Fruit fly (Drosophila melanogaster): Measurements from ENCODE around the gene CG6154.

The CG6154 gene

DNA sequence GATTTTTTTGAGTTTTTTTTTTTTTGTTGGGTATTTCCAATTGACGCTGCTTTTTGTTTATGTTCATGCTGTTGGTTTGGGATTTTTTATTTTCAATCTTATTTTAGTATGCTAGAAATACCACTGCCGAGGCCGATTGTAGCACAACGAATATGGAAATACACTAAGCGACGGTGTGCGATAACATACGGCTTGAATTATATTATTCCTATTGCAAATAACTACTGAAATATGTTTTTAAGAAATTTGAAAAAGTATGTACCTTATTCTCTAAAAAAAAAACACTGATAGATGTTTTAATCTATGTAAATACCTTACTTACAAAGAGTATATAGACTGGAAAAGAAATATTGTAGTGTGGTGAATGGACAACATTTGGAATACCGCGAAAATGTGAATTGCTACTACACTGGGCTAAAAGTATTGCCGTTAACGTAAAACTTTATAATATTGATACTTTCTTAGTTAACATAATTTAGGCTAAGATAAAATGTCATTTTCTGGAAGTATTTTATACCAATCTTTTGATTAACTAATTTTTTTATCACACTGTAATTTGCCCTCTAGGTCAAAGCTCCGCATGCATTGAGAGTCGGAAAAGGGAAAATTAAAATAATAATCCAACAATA lies 19.9 kb upstream of the CG6154 start (continued):
- TF ChIP-seq schlank (tag; optimal IDR thresholded peaks at IDR 0.05) (no peak), CG10979 (tag; optimal IDR thresholded peaks at IDR 0.05) (no peak), grau (tag; optimal IDR thresholded peaks at IDR 0.05) (peak; percentile 24), CG42726 (GFP tag; IDR thresholded peaks at IDR 0.05; ENCODE audit: partially characterized antibody) (no peak), CG8924 (tag; optimal IDR thresholded peaks at IDR 0.05) (no peak), danr (GFP tag; IDR thresholded peaks at IDR 0.05) (0 out of 2 replicates have a peak, but pooled peaks have one; percentile 11), CG31224 (GFP tag; IDR thresholded peaks at IDR 0.05) (0 out of 2 replicates have a peak, but pooled peaks have one; percentile 13), CG10959 (GFP tag; IDR thresholded peaks at IDR 0.05) (no peak), esg (GFP tag; conservative IDR thresholded peaks at IDR 0.05) (peak; percentile 50; the same call in 1 of the 2 replicates), H2.0 (GFP tag; IDR thresholded peaks at IDR 0.05) (0 out of 2 replicates have a peak, but pooled peaks have one; percentile 5), CG18619 (GFP tag; optimal IDR thresholded peaks at IDR 0.05) (peak; percentile 18), CG12071 (GFP tag; optimal IDR thresholded peaks at IDR 0.05) (peak; percentile 3), Meics (GFP tag; optimal IDR thresholded peaks at IDR 0.05) (peak; percentile 51), CG11247 (GFP tag; IDR thresholded peaks at IDR 0.05) (peak; percentile 39; the same call in 1 of the 2 replicates), CG11504 (tag; optimal IDR thresholded peaks at IDR 0.05) (peak; percentile 69), fd96Cb (tag; optimal IDR thresholded peaks at IDR 0.05) (peak; percentile 3), lilli (GFP tag; optimal IDR thresholded peaks at IDR 0.05) (peak; percentile 11), gem (tag; optimal IDR thresholded peaks at IDR 0.05) (peak; percentile 66), maf-S (GFP tag; optimal IDR thresholded peaks at IDR 0.05) (peak; percentile 15), CG32532 (GFP tag; IDR thresholded peaks at IDR 0.05) (peak; percentile 51; the same call in 1 of the 2 replicates), CG6272 (GFP tag; IDR thresholded peaks at IDR 0.05) (0 out of 2 replicates have a peak, but pooled peaks have one; percentile 5), CG15514 (GFP tag; optimal IDR thresholded peaks at IDR 0.05) (peak; percentile 18), CG4404 (GFP tag; IDR thresholded peaks at IDR 0.05) (no peak), sd (tag; optimal IDR thresholded peaks at IDR 0.05) (peak; percentile 65), slbo (GFP tag; IDR thresholded peaks at IDR 0.05) (peak; percentile 53), tin (GFP tag; optimal IDR thresholded peaks at IDR 0.05) (peak; percentile 29), CG10267 (tag; optimal IDR thresholded peaks at IDR 0.05) (peak; percentile 18), CG18011 (GFP tag; optimal IDR thresholded peaks at IDR 0.05) (no peak), Awh (GFP tag; IDR thresholded peaks at IDR 0.05) (0 out of 2 replicates have a peak, but pooled peaks have one; percentile 25), Ravus (GFP tag; IDR thresholded peaks at IDR 0.05) (no peak), pan (optimal IDR thresholded peaks at IDR 0.05) (no peak), pan (GFP tag; optimal IDR thresholded peaks at IDR 0.05 in 1 of 2, IDR thresholded peaks at IDR 0.05 in 1 of 2) (peak in 1 of 2 experiments; percentile 49), CG30403 (GFP tag; optimal IDR thresholded peaks at IDR 0.05) (peak; percentile 42), Abd-B (GFP tag; optimal IDR thresholded peaks at IDR 0.05) (peak; percentile 24), CG3995 (GFP tag; optimal IDR thresholded peaks at IDR 0.05) (no peak), CG12659 (GFP tag; optimal IDR thresholded peaks at IDR 0.05) (no peak), CG13424 (tag; optimal IDR thresholded peaks at IDR 0.05) (peak; percentile 35), CG6689 (GFP tag; IDR thresholded peaks at IDR 0.05) (peak; percentile 45), CG12155 (GFP tag; optimal IDR thresholded peaks at IDR 0.05) (no peak), CG11695 (GFP tag; IDR thresholded peaks at IDR 0.05) (peak; percentile 51; the same call in 1 of the 3 replicates), CG13123 (GFP tag; optimal IDR thresholded peaks at IDR 0.05) (no peak), mam (GFP tag; optimal IDR thresholded peaks at IDR 0.05) (no peak), CG13296 (GFP tag; optimal IDR thresholded peaks at IDR 0.05) (peak; percentile 18), CG10321 (GFP tag; IDR thresholded peaks at IDR 0.05) (no peak), ap (GFP tag; IDR thresholded peaks at IDR 0.05) (0 out of 2 replicates have a peak, but pooled peaks have one; percentile 17), al (GFP tag; IDR thresholded peaks at IDR 0.05) (no peak), Hr3 (GFP tag; optimal IDR thresholded peaks at IDR 0.05) (peak; percentile 14), hkb (optimal IDR thresholded peaks at IDR 0.05) (no peak), hkb (GFP tag; IDR thresholded peaks at IDR 0.05) (peak; percentile 55; the same call in 1 of the 2 replicates), sqz (GFP tag; optimal IDR thresholded peaks at IDR 0.05) (peak; percentile 11)

Measured in whole organism, embryonic.